Worm (Caenorhabditis elegans): ENCODE results near the gene C18H9.5.

DNA sequence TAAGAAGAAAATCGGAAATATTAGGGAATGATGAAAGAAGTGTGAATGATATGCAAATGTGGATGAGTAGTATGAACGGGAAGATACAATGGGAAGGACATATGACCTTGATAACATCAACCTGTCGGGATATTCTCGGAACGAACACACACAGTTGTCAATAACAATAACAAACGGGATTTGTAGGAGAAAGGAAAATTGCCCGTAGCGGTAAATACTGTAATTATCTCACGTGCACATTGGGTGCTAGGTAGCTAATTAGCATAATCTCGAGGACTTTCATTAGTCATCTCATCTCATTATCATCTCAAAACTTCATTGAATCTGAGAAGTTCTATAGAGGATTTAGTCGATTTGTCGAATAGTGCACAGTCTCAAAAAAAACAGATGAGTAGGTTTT, 17.6 kb upstream of the C18H9.5 start:
- TF ChIP-seq elt-3 (tag; optimal IDR thresholded peaks at IDR 0.05) (no peak), nhr-76 (tag; optimal IDR thresholded peaks at IDR 0.05) (no peak), hlh-1 (tag; optimal IDR thresholded peaks at IDR 0.05) (no peak), lin-13 (tag; optimal IDR thresholded peaks at IDR 0.05) (no peak), pha-4 (tag; optimal IDR thresholded peaks at IDR 0.05) (no peak), lsy-2 (tag; optimal IDR thresholded peaks at IDR 0.05) (no peak), lin-32 (GFP tag; optimal IDR thresholded peaks at IDR 0.05) (no peak), nhr-28 (tag; optimal IDR thresholded peaks at IDR 0.05) (no peak)
